Worm (Caenorhabditis elegans): ENCODE results near the gene pph-5.

DNA sequence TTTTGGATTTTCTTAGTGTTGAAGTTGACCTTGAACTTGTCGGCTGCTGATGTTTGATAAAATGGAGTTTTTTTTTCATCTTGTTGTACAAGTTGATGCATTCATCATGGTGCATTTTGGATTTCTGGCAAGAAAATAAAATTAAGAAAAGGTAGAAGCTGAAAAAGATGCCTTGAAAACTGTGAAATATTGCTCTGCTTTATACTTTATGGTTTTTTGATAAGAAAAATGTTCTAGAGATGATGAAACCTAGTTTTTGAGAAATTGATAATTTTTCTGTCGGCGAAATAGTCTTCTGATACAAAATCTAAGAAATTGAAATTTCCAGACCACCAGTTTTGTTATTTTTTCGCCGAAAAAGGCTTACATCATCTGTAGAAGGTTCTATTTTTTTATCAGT, 38.0 kb upstream of the pph-5 start, which contains the start of gene Y39B6A.69:
- TF ChIP-seq ztf-23 (GFP tag; IDR thresholded peaks at IDR 0.05), result no peak
- TF ChIP-seq ref-1 (GFP tag; conservative IDR thresholded peaks at IDR 0.05), result no peak
- TF ChIP-seq flt-1 (GFP tag; IDR thresholded peaks at IDR 0.05), result no peak
- no peak for TF ChIP-seq tab-1 (GFP tag; IDR thresholded peaks at IDR 0.05)
- no peak for TF ChIP-seq klf-2 (GFP tag; conservative IDR thresholded peaks at IDR 0.05)
- no peak for TF ChIP-seq med-1 (GFP tag; optimal IDR thresholded peaks at IDR 0.05; ENCODE audit: insufficient read depth)
- no peak for TF ChIP-seq ztf-29 (GFP tag; IDR thresholded peaks at IDR 0.05)
